Worm (Caenorhabditis elegans): ENCODE measurements around the gene C50E3.7.

Gene C50E3.7

ce11 chrV:7604858-7605257, 6.7 kb upstream of the C50E3.7 start, which contains the start of gene clec-213:
Gene clec-213 (plus strand): TSS chrV:7605158.
- TF ChIP-seq ceh-8 (GFP tag; optimal IDR thresholded peaks at IDR 0.05), result no peak
- no peak for TF ChIP-seq lin-39 (tag; optimal IDR thresholded peaks at IDR 0.05)
- no peak for TF ChIP-seq swsn-7 (tag; optimal IDR thresholded peaks at IDR 0.05)
- TF ChIP-seq grh-1 (GFP tag; IDR thresholded peaks at IDR 0.05), result no peak
- TF ChIP-seq nhr-85 (tag), result no peak
- no peak for TF ChIP-seq tbx-2 (tag; optimal IDR thresholded peaks at IDR 0.05)
- no peak for TF ChIP-seq F16B12.6 (tag; optimal IDR thresholded peaks at IDR 0.05)
- no peak for TF ChIP-seq aha-1 (tag; optimal IDR thresholded peaks at IDR 0.05)
- TF ChIP-seq snpc-4 (tag; optimal IDR thresholded peaks at IDR 0.05), result no peak
- no peak for TF ChIP-seq nhr-71 (tag; optimal IDR thresholded peaks at IDR 0.05)
- no peak for TF ChIP-seq unc-98 (GFP tag; IDR thresholded peaks at IDR 0.05)
- no peak for TF ChIP-seq egl-27 (tag; optimal IDR thresholded peaks at IDR 0.05)
- no peak for TF ChIP-seq elt-2 (tag; optimal IDR thresholded peaks at IDR 0.05)
- TF ChIP-seq sup-37 (GFP tag; optimal IDR thresholded peaks at IDR 0.05), result no peak
- no peak for TF ChIP-seq snu-23 (GFP tag; optimal IDR thresholded peaks at IDR 0.05)
- no peak for TF ChIP-seq mab-9 (GFP tag; IDR thresholded peaks at IDR 0.05)
- TF ChIP-seq dsc-1 (tag; optimal IDR thresholded peaks at IDR 0.05), result no peak
- no peak for TF ChIP-seq hlh-4 (tag; optimal IDR thresholded peaks at IDR 0.05)

ce11 chrV:7603404-7603803, 5.2 kb upstream of the C50E3.7 start, which contains the start of gene C50E3.11:
Gene C50E3.11 (minus strand): TSS chrV:7603486.
- no peak for TF ChIP-seq fkh-8 (tag; optimal IDR thresholded peaks at IDR 0.05)
- TF ChIP-seq zag-1 (tag; optimal IDR thresholded peaks at IDR 0.05), result no peak
- no peak for TF ChIP-seq fkh-10 (GFP tag; optimal IDR thresholded peaks at IDR 0.05)
- no peak for TF ChIP-seq nhr-28 (tag; optimal IDR thresholded peaks at IDR 0.05)
- TF ChIP-seq jun-1 (tag; optimal IDR thresholded peaks at IDR 0.05), result no peak
- no peak for TF ChIP-seq pax-3 (tag; optimal IDR thresholded peaks at IDR 0.05)
- no peak for TF ChIP-seq nhr-11 (tag; optimal IDR thresholded peaks at IDR 0.05)
- no peak for TF ChIP-seq fkh-4 (tag; optimal IDR thresholded peaks at IDR 0.05; ENCODE audit: borderline replicate concordance)
- no peak for TF ChIP-seq sox-4 (tag; optimal IDR thresholded peaks at IDR 0.05)
- no peak for TF ChIP-seq mdl-1 (tag; optimal IDR thresholded peaks at IDR 0.05)
- TF ChIP-seq unc-98 (GFP tag; IDR thresholded peaks at IDR 0.05), result no peak
- no peak for TF ChIP-seq vab-15 (tag; optimal IDR thresholded peaks at IDR 0.05)
- TF ChIP-seq egl-13 (tag; optimal IDR thresholded peaks at IDR 0.05), result no peak
- no peak for TF ChIP-seq F16B12.6 (tag; optimal IDR thresholded peaks at IDR 0.05)
- no peak for TF ChIP-seq alr-1 (tag; optimal IDR thresholded peaks at IDR 0.05; ENCODE audit: borderline replicate concordance)
- no peak for TF ChIP-seq Y116A8C.19 (tag; optimal IDR thresholded peaks at IDR 0.05; ENCODE audit: borderline replicate concordance)
- no peak for TF ChIP-seq ces-1 (GFP tag; optimal IDR thresholded peaks at IDR 0.05)

ce11 chrV:7601443-7601842, 3.3 kb upstream of the C50E3.7 start, which contains the start of gene scl-26:
Gene scl-26 (minus strand): TSS chrV:7601543.
- TF ChIP-seq nhr-237 (tag; optimal IDR thresholded peaks at IDR 0.05), result no peak
- TF ChIP-seq nhr-85 (tag), result no peak
- no peak for TF ChIP-seq nhr-19 (GFP tag; conservative IDR thresholded peaks at IDR 0.05)
- no peak for TF ChIP-seq rnt-1 (tag; optimal IDR thresholded peaks at IDR 0.05)
- no peak for TF ChIP-seq lin-13 (GFP tag; optimal IDR thresholded peaks at IDR 0.05)
- TF ChIP-seq hlh-17 (GFP tag; optimal IDR thresholded peaks at IDR 0.05; ENCODE audit: borderline replicate concordance), result no peak
- TF ChIP-seq nhr-20 (tag; optimal IDR thresholded peaks at IDR 0.05), result no peak
- TF ChIP-seq elt-3 (tag; optimal IDR thresholded peaks at IDR 0.05), result no peak
- no peak for TF ChIP-seq ama-1 (optimal IDR thresholded peaks at IDR 0.05)
- no peak for TF ChIP-seq zag-1 (tag; optimal IDR thresholded peaks at IDR 0.05)
- TF ChIP-seq fkh-4 (tag; optimal IDR thresholded peaks at IDR 0.05; ENCODE audit: borderline replicate concordance), result no peak
- TF ChIP-seq hlh-4 (tag; optimal IDR thresholded peaks at IDR 0.05), result no peak
- no peak for TF ChIP-seq ceh-88 (GFP tag; IDR thresholded peaks at IDR 0.05)
- TF ChIP-seq C04F5.9 (tag; optimal IDR thresholded peaks at IDR 0.05), result no peak
- no peak for TF ChIP-seq blmp-1 (tag; optimal IDR thresholded peaks at IDR 0.05)
- TF ChIP-seq ztf-11 (tag; optimal IDR thresholded peaks at IDR 0.05), result no peak
- no peak for TF ChIP-seq fkh-8 (tag; optimal IDR thresholded peaks at IDR 0.05)
- no peak for TF ChIP-seq vab-15 (tag; optimal IDR thresholded peaks at IDR 0.05)
